Worm (Caenorhabditis elegans) whole organism, L4/young adult: ENCODE results near the gene Y57G7A.5.

Experiments
- W03F9.2 ChIP-seq: fragments of 150-350 bp; optimal IDR thresholded peaks from 2 replicates; lab custom pipeline; 2014; ENCODE audit warnings: missing biosample characterization, missing genetic modification characterization
- him-1 ChIP-seq: sonication (generic microtip); optimal IDR thresholded peaks from 2 replicates; lab custom pipeline; 2016; ENCODE audit warnings: missing genotype, missing genetic modification reagents, missing genetic modification characterization, missing compliant biosample characterization

DNA sequence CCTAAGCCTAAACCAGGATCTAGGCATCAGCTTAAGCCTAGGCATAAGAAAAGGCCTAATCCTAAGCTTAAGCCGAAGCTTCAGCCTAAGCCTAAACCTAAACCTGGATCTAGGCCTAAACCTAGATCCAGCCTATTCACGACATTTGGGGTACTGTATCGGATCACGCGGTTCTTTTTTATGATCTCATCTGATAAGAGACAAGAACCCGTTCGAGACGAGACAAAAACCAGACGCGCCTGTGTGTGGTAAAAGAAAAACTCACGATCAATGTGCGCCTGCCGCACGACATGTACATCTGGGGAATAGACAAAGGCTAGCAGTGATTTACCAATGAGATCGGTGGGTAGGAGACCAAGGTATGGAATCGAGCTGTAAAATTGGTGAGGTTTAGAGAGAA, 34.9 kb downstream of the Y57G7A.5 start:
- no peak for TF ChIP-seq him-1 (tag; lab: Kevin White, UChicago)
- no peak for TF ChIP-seq W03F9.2 (tag; lab: Kevin White, UChicago)
